Worm (Caenorhabditis elegans) whole organism, L4 larva: Measurements from ENCODE around the gene Y73C8C.3.

Experiments
- D1046.2 ChIP-seq: fragments of 200-800 bp; sonication (Bioruptor generic); IDR thresholded peaks from 2 replicates; pipeline ENCODE4 v1.3.6; 2022; ENCODE audit warnings: missing genetic modification characterization, missing compliant biosample characterization
- F44E2.7 ChIP-seq: fragments of 200-800 bp; sonication (Bioruptor generic); IDR thresholded peaks from 2 replicates; pipeline ENCODE4 v2.1.2; 2022; ENCODE audit warnings: missing genetic modification characterization, missing compliant biosample characterization
- R02D3.7 ChIP-seq: fragments of 150-350 bp; sonication (generic microtip); optimal IDR thresholded peaks from 3 replicates; lab custom pipeline; 2014; ENCODE audit warnings: missing biosample characterization, missing genetic modification characterization
- Y105C5A.15 ChIP-seq: fragments of 200-800 bp; sonication (Bioruptor generic); IDR thresholded peaks from 2 replicates; pipeline ENCODE4 v1.3.6; 2022; ENCODE audit warnings: missing genetic modification characterization, missing compliant biosample characterization
- Y75B8A.6 ChIP-seq: fragments of 200-800 bp; sonication (Bioruptor generic); IDR thresholded peaks from 2 replicates; pipeline ENCODE4 v1.3.6; 2022; ENCODE audit warnings: missing genetic modification reagents, missing genetic modification characterization, missing compliant biosample characterization
- aha-1 ChIP-seq: fragments of 150-350 bp; peaks from one replicate; lab custom pipeline; 2014; ENCODE audit warnings: missing biosample characterization, missing genetic modification characterization
- aly-2 ChIP-seq: sonication (generic microtip); optimal IDR thresholded peaks from 2 replicates; lab custom pipeline; 2018; ENCODE audit warnings: missing biosample characterization, missing genetic modification characterization
- ceh-20 ChIP-seq: fragments of 200-800 bp; sonication (Bioruptor generic); IDR thresholded peaks from 2 replicates; pipeline ENCODE4 v1.3.6; 2022; ENCODE audit warnings: missing genetic modification reagents, missing genetic modification characterization, missing compliant biosample characterization
- ceh-82 ChIP-seq: sonication (generic microtip); optimal IDR thresholded peaks from 2 replicates; lab custom pipeline; 2017; ENCODE audit warnings: missing biosample characterization, missing genetic modification characterization
- ces-1 ChIP-seq: fragments of 150-350 bp; sonication (generic microtip); optimal IDR thresholded peaks from 4 replicates; lab custom pipeline; 2014; ENCODE audit warnings: missing biosample characterization, missing genetic modification reagents, missing genetic modification characterization
- daf-12 ChIP-seq: fragments of 150-350 bp; optimal IDR thresholded peaks from 2 replicates; lab custom pipeline; 2014; ENCODE audit warnings: missing biosample characterization, missing genetic modification reagents, missing genetic modification characterization
- daf-16 ChIP-seq, 3 experiments: sonication (generic microtip); optimal IDR thresholded peaks; 2 replicates each; lab custom pipeline; 2016 to 2017; ENCODE audit warnings: missing genetic modification characterization in 3 of 3, missing genetic modification reagents in 3 of 3, mild to moderate bottlenecking in 2 of 3, missing compliant biosample characterization in 2 of 3, missing biosample characterization in 1 of 3, moderate library complexity in 1 of 3
- dmd-9 ChIP-seq: fragments of 200-800 bp; sonication (Bioruptor generic); IDR thresholded peaks from 2 replicates; pipeline ENCODE4 v1.3.6; 2022; ENCODE audit warnings: missing genetic modification reagents, missing genetic modification characterization, missing compliant biosample characterization
- dve-1 ChIP-seq: sonication (generic microtip); optimal IDR thresholded peaks from 2 replicates; lab custom pipeline; 2017; ENCODE audit warnings: antibody characterized with exemption, mild to moderate bottlenecking, missing genetic modification characterization, missing compliant biosample characterization; ENCODE audit not compliant: insufficient read depth
- fkh-10 ChIP-seq: fragments of 150-350 bp; optimal IDR thresholded peaks from 2 replicates; lab custom pipeline; 2014; ENCODE audit warnings: missing biosample characterization, missing genetic modification reagents, missing genetic modification characterization
- hlh-11 ChIP-seq: fragments of 200-800 bp; sonication (Bioruptor generic); optimal IDR thresholded peaks from 2 replicates; lab custom pipeline; 2018; ENCODE audit warnings: mild to moderate bottlenecking, missing genetic modification characterization, missing compliant biosample characterization
- hlh-30 ChIP-seq: sonication (generic microtip); optimal IDR thresholded peaks from 2 replicates; lab custom pipeline; 2017; ENCODE audit warnings: antibody characterized with exemption, mild to moderate bottlenecking, missing genetic modification characterization, missing compliant biosample characterization; ENCODE audit not compliant: insufficient read depth
- jun-1 ChIP-seq: fragments of 150-350 bp; optimal IDR thresholded peaks from 2 replicates; lab custom pipeline; 2014; ENCODE audit warnings: missing biosample characterization, missing genetic modification reagents, missing genetic modification characterization
- lim-7 ChIP-seq: fragments of 200-800 bp; sonication (Bioruptor generic); IDR thresholded peaks from 2 replicates; pipeline ENCODE4 v1.3.6; 2022; ENCODE audit warnings: missing genetic modification characterization, missing compliant biosample characterization
- lin-15B ChIP-seq: fragments of 150-350 bp; sonication (generic microtip); optimal IDR thresholded peaks from 3 replicates; lab custom pipeline; 2014; ENCODE audit warnings: missing biosample characterization, missing genetic modification characterization
- lin-29 ChIP-seq: fragments of 200-800 bp; sonication (Bioruptor generic); IDR thresholded peaks from 2 replicates; pipeline ENCODE4 v1.3.6; 2022; ENCODE audit warnings: missing genetic modification reagents, missing genetic modification characterization, missing compliant biosample characterization
- lir-3 ChIP-seq: sonication (generic microtip); optimal IDR thresholded peaks from 2 replicates; lab custom pipeline; 2016; ENCODE audit warnings: mild to moderate bottlenecking, missing genetic modification characterization, missing compliant biosample characterization
- mdl-1 ChIP-seq, 2 experiments: fragments of 150-350 bp in 1 of 2; sonication (generic microtip) in 1 of 2; optimal IDR thresholded peaks; 2 replicates each; lab custom pipeline; 2014 to 2017; ENCODE audit warnings: missing biosample characterization in 2 of 2, missing genetic modification characterization in 2 of 2
- mes-2 ChIP-seq: sonication (generic microtip); optimal IDR thresholded peaks from 2 replicates; lab custom pipeline; 2016; ENCODE audit warnings: missing genotype, mild to moderate bottlenecking, missing genetic modification characterization, missing compliant biosample characterization; ENCODE audit not compliant: poor library complexity, severe bottlenecking
- mxl-2 ChIP-seq: fragments of 200-800 bp; sonication (Bioruptor generic); conservative IDR thresholded peaks from 2 replicates; pipeline ENCODE4 v1.3.6; 2022; ENCODE audit warnings: missing genetic modification reagents, missing genetic modification characterization, missing compliant biosample characterization
- nhr-10 ChIP-seq: fragments of 150-350 bp; optimal IDR thresholded peaks from 2 replicates; lab custom pipeline; 2014; ENCODE audit warnings: missing biosample characterization, missing genetic modification characterization
- nhr-11 ChIP-seq: fragments of 150-350 bp; optimal IDR thresholded peaks from 2 replicates; lab custom pipeline; 2014; ENCODE audit warnings: missing biosample characterization, missing genetic modification characterization
- nhr-237 ChIP-seq: sonication (generic microtip); optimal IDR thresholded peaks from 2 replicates; lab custom pipeline; 2017; ENCODE audit warnings: missing biosample characterization, missing genetic modification characterization
- nhr-25 ChIP-seq: sonication (generic microtip); optimal IDR thresholded peaks from 2 replicates; lab custom pipeline; 2017; ENCODE audit warnings: missing genetic modification characterization, mild to moderate bottlenecking, missing compliant biosample characterization, antibody characterized with exemption, moderate library complexity, borderline replicate concordance; ENCODE audit not compliant: insufficient read depth
- nhr-28 ChIP-seq: fragments of 150-350 bp; optimal IDR thresholded peaks from 2 replicates; lab custom pipeline; 2014; ENCODE audit warnings: missing biosample characterization, missing genetic modification characterization
- nhr-6 ChIP-seq: fragments of 150-350 bp; optimal IDR thresholded peaks from 2 replicates; lab custom pipeline; 2014; ENCODE audit warnings: missing biosample characterization, missing genetic modification characterization
- php-3 ChIP-seq: fragments of 200-800 bp; sonication (Bioruptor generic); IDR thresholded peaks from 2 replicates; pipeline ENCODE4 v1.3.6; 2022; ENCODE audit warnings: missing genetic modification reagents, missing genetic modification characterization, missing compliant biosample characterization
- pqm-1 ChIP-seq: sonication (generic microtip); optimal IDR thresholded peaks from 2 replicates; lab custom pipeline; 2017; ENCODE audit warnings: missing biosample characterization, missing genetic modification characterization
- set-16 ChIP-seq: fragments of 200-800 bp; sonication (Bioruptor generic); IDR thresholded peaks from 2 replicates; pipeline ENCODE4 v1.3.6; 2022; ENCODE audit warnings: missing genetic modification reagents, missing genetic modification characterization, missing compliant biosample characterization
- snpc-4 ChIP-seq: fragments of 150-350 bp; optimal IDR thresholded peaks from 2 replicates; lab custom pipeline; 2014; ENCODE audit warnings: missing biosample characterization, missing genetic modification characterization
- spr-3 ChIP-seq: fragments of 200-800 bp; sonication (Bioruptor generic); optimal IDR thresholded peaks from 2 replicates; lab custom pipeline; 2018; ENCODE audit warnings: mild to moderate bottlenecking, missing genetic modification characterization, missing compliant biosample characterization
- tag-97 ChIP-seq: fragments of 200-800 bp; sonication (Bioruptor generic); IDR thresholded peaks from 2 replicates; pipeline ENCODE4 v1.3.6; 2022; ENCODE audit warnings: missing genetic modification characterization, missing compliant biosample characterization
- vab-7 ChIP-seq: fragments of 200-800 bp; sonication (Bioruptor generic); IDR thresholded peaks from 2 replicates; pipeline ENCODE4 v1.3.6; 2022; ENCODE audit warnings: missing genetic modification reagents, missing genetic modification characterization, missing compliant biosample characterization
- zag-1 ChIP-seq: fragments of 150-350 bp; optimal IDR thresholded peaks from 2 replicates; lab custom pipeline; 2014; ENCODE audit warnings: missing biosample characterization, missing genetic modification characterization
- zip-11 ChIP-seq: fragments of 200-800 bp; sonication (Bioruptor generic); IDR thresholded peaks from 2 replicates; pipeline ENCODE4 v1.3.6; 2022; ENCODE audit warnings: missing genetic modification characterization, missing compliant biosample characterization
- ztf-7 ChIP-seq: fragments of 150-350 bp; optimal IDR thresholded peaks from 2 replicates; lab custom pipeline; 2014; ENCODE audit warnings: missing biosample characterization, missing genetic modification characterization

Gene Y73C8C.3

ce11 chrV:3088768-3089167, 26.3 kb upstream of the Y73C8C.3 start, which contains the start of gene acs-21:
acs-21 (plus strand) TSS chrV:3089068.
- TF ChIP-seq vab-7 (GFP tag; lab: Robert Waterston, UW) (no peak), daf-12 (tag; lab: Kevin White, UChicago) (no peak), mes-2 (tag; lab: Kevin White, UChicago) (no peak), tag-97 (GFP tag; lab: Robert Waterston, UW) (no peak), Y75B8A.6 (GFP tag; lab: Robert Waterston, UW) (no peak), zip-11 (GFP tag; lab: Robert Waterston, UW) (no peak), php-3 (GFP tag; lab: Robert Waterston, UW) (no peak), mxl-2 (no peak), fkh-10 (GFP tag; lab: Kevin White, UChicago) (no peak), D1046.2 (no peak), ceh-20 (no peak), Y105C5A.15 (GFP tag; lab: Robert Waterston, UW) (no peak), pqm-1 (tag; lab: Kevin White, UChicago) (no peak), daf-16 (GFP tag; optimal IDR thresholded peaks at IDR 0.05; lab: Kevin White, UChicago) (no peak), daf-16 (tag; optimal IDR thresholded peaks at IDR 0.05; lab: Kevin White, UChicago) (no peak), nhr-11 (tag; lab: Kevin White, UChicago) (no peak), nhr-237 (tag; lab: Kevin White, UChicago) (no peak), spr-3 (GFP tag; lab: Kevin White, UChicago) (no peak), zag-1 (no peak), lim-7 (no peak)

DNA sequence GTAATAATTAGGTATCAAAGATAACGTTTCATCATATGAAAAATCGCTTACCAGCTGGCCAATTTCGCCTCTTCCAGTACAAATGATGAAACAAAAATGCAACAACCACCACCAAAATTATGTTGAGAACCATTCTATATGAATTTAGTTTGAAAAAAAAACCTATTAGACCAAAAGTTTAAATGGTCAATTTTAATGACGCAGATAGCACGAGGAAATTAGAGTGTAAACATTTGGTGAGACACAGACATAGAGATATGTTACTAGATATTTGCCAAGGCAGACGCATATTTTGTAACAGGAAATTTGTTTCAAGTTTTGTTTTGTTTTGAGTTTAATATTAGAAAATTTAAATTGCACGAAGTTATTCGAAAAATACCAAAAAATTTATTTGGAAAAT, 20.7 kb upstream of the Y73C8C.3 start, which contains the start of gene cyp-33C9:
Gene cyp-33C9, minus strand, starts transcription at position 211 of the 400 bp plus-strand sequence.
- no peak for TF ChIP-seq nhr-6 (tag; lab: Kevin White, UChicago)
- no peak for TF ChIP-seq spr-3 (GFP tag; lab: Kevin White, UChicago)
- no peak for TF ChIP-seq ces-1 (GFP tag; lab: Kevin White, UChicago)
- no peak for TF ChIP-seq nhr-25
- TF ChIP-seq aly-2 (tag; lab: Kevin White, UChicago): no peak
- TF ChIP-seq mdl-1 (tag; optimal IDR thresholded peaks at IDR 0.05; lab: Kevin White, UChicago): peak in 1 of 2 experiments; percentile 14
- peak; percentile 24 for TF ChIP-seq pqm-1 (tag; lab: Kevin White, UChicago)
- peak; percentile 7 for TF ChIP-seq hlh-30 (tag; lab: Kevin White, UChicago)
- no peak for TF ChIP-seq hlh-11 (tag; lab: Kevin White, UChicago)
- no peak for TF ChIP-seq aha-1 (tag; lab: Kevin White, UChicago)
- no peak for TF ChIP-seq ceh-82 (tag; lab: Kevin White, UChicago)
- no peak for TF ChIP-seq daf-16 (GFP tag; optimal IDR thresholded peaks at IDR 0.05; lab: Kevin White, UChicago)
- peak; percentile 58 for TF ChIP-seq daf-16 (tag; optimal IDR thresholded peaks at IDR 0.05; lab: Kevin White, UChicago)
- TF ChIP-seq nhr-10 (tag; lab: Kevin White, UChicago): no peak
- no peak for TF ChIP-seq set-16 (GFP tag; lab: Robert Waterston, UW)
- peak; percentile 75 for TF ChIP-seq nhr-28 (tag; lab: Kevin White, UChicago)

- TF ChIP-seq php-3 (GFP tag; lab: Robert Waterston, UW): no peak
- no peak for TF ChIP-seq jun-1 (tag; lab: Kevin White, UChicago)
- TF ChIP-seq F44E2.7 (GFP tag; lab: Robert Waterston, UW): no peak
- no peak for TF ChIP-seq R02D3.7 (tag; lab: Kevin White, UChicago)
- TF ChIP-seq ztf-7: no peak
- no peak for TF ChIP-seq lin-29
- TF ChIP-seq lir-3 (tag; lab: Kevin White, UChicago): no peak
- TF ChIP-seq dmd-9 (GFP tag; lab: Robert Waterston, UW): 0 out of 2 replicates have a peak, but pooled peaks have one; percentile 12
- TF ChIP-seq snpc-4 (tag; lab: Kevin White, UChicago): no peak
- TF ChIP-seq dve-1: no peak
- TF ChIP-seq set-16 (GFP tag; lab: Robert Waterston, UW): peak; percentile 83
- no peak for TF ChIP-seq lin-15B (tag; lab: Kevin White, UChicago)
These were observed 14.5 kb upstream of the Y73C8C.3 start for ce11 chrV:3100527-3100926.
